Worm (Caenorhabditis elegans) whole organism, L2 larva: ENCODE results near the gene R01H2.8.

ENCODE experiments used
- ama-1 ChIP-seq: fragments of 150-350 bp; optimal IDR thresholded peaks from 2 replicates; lab custom pipeline; 2018; ENCODE audit warnings: inconsistent platforms
- elt-3 ChIP-seq: sonication (generic microtip); optimal IDR thresholded peaks from 2 replicates; lab custom pipeline; 2017; ENCODE audit warnings: missing biosample characterization, missing genetic modification characterization
- fos-1 ChIP-seq: fragments of 150-350 bp; optimal IDR thresholded peaks from 2 replicates; lab custom pipeline; 2014; ENCODE audit warnings: missing biosample characterization, missing genetic modification characterization
- lsy-2 ChIP-seq, 2 experiments: fragments of 150-350 bp in 1 of 2; sonication (generic microtip) in 1 of 2; optimal IDR thresholded peaks; 2 replicates each; lab custom pipeline; 2014 to 2017; ENCODE audit warnings: missing biosample characterization in 2 of 2, missing genetic modification characterization in 2 of 2
- skn-1 ChIP-seq: sonication (generic microtip); optimal IDR thresholded peaks from 2 replicates; lab custom pipeline; 2017; ENCODE audit warnings: missing biosample characterization, missing genetic modification characterization
- snpc-4 ChIP-seq: fragments of 150-350 bp; optimal IDR thresholded peaks from 2 replicates; lab custom pipeline; 2014; ENCODE audit warnings: missing biosample characterization, missing genetic modification characterization

DNA sequence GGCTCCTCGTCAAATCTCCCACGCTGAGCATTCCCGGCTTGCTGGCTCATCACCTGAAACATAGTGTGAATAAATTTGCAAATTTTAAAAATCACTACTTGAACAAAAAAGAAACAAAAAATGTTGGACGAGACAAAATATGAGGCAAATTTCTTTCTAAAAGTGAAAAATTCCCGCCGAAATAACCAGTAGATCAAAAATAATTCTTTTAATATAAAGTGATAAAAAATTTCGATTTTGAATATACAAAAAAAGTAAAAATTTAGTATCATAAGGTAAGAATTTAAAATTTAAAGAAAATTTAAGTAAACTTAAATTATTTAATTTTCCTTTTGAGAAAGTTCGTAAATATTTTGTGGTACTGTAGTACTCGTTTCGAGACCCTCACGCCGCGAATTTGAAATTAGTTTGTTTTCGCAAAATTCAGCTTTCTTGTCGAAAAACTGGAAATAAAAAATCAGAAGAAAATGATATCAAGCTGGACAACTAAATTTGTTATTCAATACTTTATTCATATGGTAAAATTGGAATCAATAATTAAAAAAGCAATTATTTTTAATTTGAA, 8.2 kb upstream of the R01H2.8 start, which contains the start of gene egg-2:
- no peak for TF ChIP-seq skn-1 (tag; lab: Kevin White, UChicago)
- TF ChIP-seq fos-1 (tag; lab: Kevin White, UChicago): no peak
- TF ChIP-seq elt-3 (tag; lab: Kevin White, UChicago): no peak
- no peak for TF ChIP-seq ama-1
- no peak for TF ChIP-seq snpc-4
- no peak for TF ChIP-seq lsy-2 (tag; optimal IDR thresholded peaks at IDR 0.05; lab: Kevin White, UChicago)
